Worm (Caenorhabditis elegans): Measurements from ENCODE around the gene F49F1.17.

Gene F49F1.17

DNA sequence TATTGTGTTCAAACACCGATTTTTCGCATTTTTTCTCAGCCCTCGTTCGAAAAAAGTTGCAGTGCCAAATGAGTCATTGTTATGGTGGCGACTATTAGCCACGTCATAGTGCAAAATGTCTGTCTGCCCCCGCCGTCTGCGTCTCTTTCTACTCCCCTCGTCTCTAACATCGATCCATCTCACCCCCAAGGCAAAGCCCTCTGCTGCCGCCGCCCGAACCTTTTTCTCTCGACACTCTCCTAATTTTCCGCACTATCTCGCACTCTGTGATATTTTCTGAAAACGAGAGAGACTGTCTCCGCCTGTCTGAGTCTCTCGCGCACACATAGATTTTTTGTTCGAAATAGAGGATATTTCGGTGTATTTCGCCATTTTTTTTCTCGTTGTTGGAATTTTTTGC, 42.6 kb downstream of the F49F1.17 start (continued):
- TF ChIP-seq R02D3.7 (tag; optimal IDR thresholded peaks at IDR 0.05), result no peak
- peak; percentile 53; the same call in 1 of the 2 replicates for TF ChIP-seq T26A8.4 (GFP tag; IDR thresholded peaks at IDR 0.05)
- peak; percentile 18 for TF ChIP-seq nhr-6 (tag; optimal IDR thresholded peaks at IDR 0.05)
- no peak for TF ChIP-seq Y48G9A.11 (GFP tag; IDR thresholded peaks at IDR 0.05)
- TF ChIP-seq zip-11 (GFP tag; IDR thresholded peaks at IDR 0.05), result no peak
- peak; percentile 5 for TF ChIP-seq spr-1 (tag; optimal IDR thresholded peaks at IDR 0.05)
- TF ChIP-seq mep-1 (tag; optimal IDR thresholded peaks at IDR 0.05), result peak; percentile 75
- TF ChIP-seq ctbp-1 (GFP tag; IDR thresholded peaks at IDR 0.05), result peak; percentile 70; the same call in 1 of the 2 replicates
- TF ChIP-seq ama-1 (optimal IDR thresholded peaks at IDR 0.05), result peak; percentile 17
- TF ChIP-seq dpl-1 (GFP tag; optimal IDR thresholded peaks at IDR 0.05), result peak; percentile 52
- peak; percentile 53 for TF ChIP-seq F37D6.2 (tag; optimal IDR thresholded peaks at IDR 0.05)
- TF ChIP-seq daf-19 (GFP tag; conservative IDR thresholded peaks at IDR 0.05), result no peak
- peak; percentile 55 for TF ChIP-seq lin-38 (GFP tag; IDR thresholded peaks at IDR 0.05)
- TF ChIP-seq dve-1 (tag; optimal IDR thresholded peaks at IDR 0.05; ENCODE audit: insufficient read depth), result peak; percentile 89
- TF ChIP-seq D1046.2 (GFP tag; IDR thresholded peaks at IDR 0.05), result no peak

DNA sequence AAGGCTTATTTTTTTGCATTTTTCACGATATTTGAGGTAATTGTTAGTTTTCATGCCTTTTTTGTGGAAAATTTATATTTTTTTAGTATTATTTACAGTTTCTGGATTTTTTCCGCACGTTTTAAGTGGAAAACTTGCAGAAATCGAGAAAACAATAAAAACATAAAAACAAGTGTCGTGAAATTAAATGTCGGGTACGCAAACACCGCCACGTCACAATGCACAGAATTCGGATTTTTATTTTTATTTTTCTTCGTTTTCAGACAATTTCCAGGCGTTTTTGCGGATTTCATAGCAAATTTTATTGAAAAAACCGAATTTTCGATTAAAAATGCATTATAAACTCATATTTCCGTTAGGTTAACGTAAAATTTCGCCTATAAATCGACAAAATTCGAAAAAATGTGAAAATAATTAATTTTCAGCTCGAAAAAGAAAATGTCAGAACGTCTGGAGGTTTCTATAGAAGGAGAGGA, 49.8 kb downstream of the F49F1.17 start, which contains the start of gene C35B1.2:
TSS of gene C35B1.2 (plus strand) at position 426 of the 476 bp plus-strand sequence.
- no peak for TF ChIP-seq lin-29 (GFP tag; IDR thresholded peaks at IDR 0.05)
- no peak for TF ChIP-seq ama-1 (optimal IDR thresholded peaks at IDR 0.05)
- no peak for TF ChIP-seq daf-12 (tag; optimal IDR thresholded peaks at IDR 0.05)
- TF ChIP-seq sdz-12 (GFP tag; optimal IDR thresholded peaks at IDR 0.05), result no peak
- 0 out of 2 replicates have a peak, but pooled peaks have one; percentile 26 for TF ChIP-seq php-3 (GFP tag; IDR thresholded peaks at IDR 0.05)
- TF ChIP-seq daf-16 (GFP tag; optimal IDR thresholded peaks at IDR 0.05), result no peak
- peak; percentile 10 for TF ChIP-seq daf-16 (tag; optimal IDR thresholded peaks at IDR 0.05)
- TF ChIP-seq nhr-77 (tag; optimal IDR thresholded peaks at IDR 0.05), result no peak
- peak; percentile 53 for TF ChIP-seq mes-2 (tag; optimal IDR thresholded peaks at IDR 0.05; ENCODE audit: poor library complexity, severe bottlenecking)
- no peak for TF ChIP-seq tra-1 (GFP tag; IDR thresholded peaks at IDR 0.05)
- TF ChIP-seq snpc-1.2 (GFP tag; IDR thresholded peaks at IDR 0.05), result 0 out of 2 replicates have a peak, but pooled peaks have one; percentile 41
- no peak for TF ChIP-seq pqm-1 (tag; optimal IDR thresholded peaks at IDR 0.05)
- no peak for TF ChIP-seq jun-1 (tag; optimal IDR thresholded peaks at IDR 0.05)
- TF ChIP-seq D1046.2 (GFP tag; IDR thresholded peaks at IDR 0.05), result no peak
- no peak for TF ChIP-seq unc-62 (GFP tag; optimal IDR thresholded peaks at IDR 0.05 in 1 of 2)
- TF ChIP-seq unc-62 (tag; optimal IDR thresholded peaks at IDR 0.05), result no peak
- TF ChIP-seq aha-1 (tag), result no peak
- no peak for TF ChIP-seq rbr-2 (tag; optimal IDR thresholded peaks at IDR 0.05)
- TF ChIP-seq lsy-2 (tag; optimal IDR thresholded peaks at IDR 0.05), result peak in 1 of 2 experiments; percentile 51
- TF ChIP-seq fos-1 (tag; optimal IDR thresholded peaks at IDR 0.05), result no peak
- no peak for TF ChIP-seq ceh-28 (tag; optimal IDR thresholded peaks at IDR 0.05)
- TF ChIP-seq daf-19 (GFP tag; conservative IDR thresholded peaks at IDR 0.05), result no peak
- no peak for TF ChIP-seq R02D3.7 (tag; optimal IDR thresholded peaks at IDR 0.05)
- no peak for TF ChIP-seq F44E2.7 (GFP tag; IDR thresholded peaks at IDR 0.05)
- TF ChIP-seq hif-1 (tag; optimal IDR thresholded peaks at IDR 0.05), result no peak
- no peak for TF ChIP-seq mxl-3 (GFP tag; optimal IDR thresholded peaks at IDR 0.05)
- no peak for TF ChIP-seq nhr-6 (tag; optimal IDR thresholded peaks at IDR 0.05)
- no peak for TF ChIP-seq zip-11 (GFP tag; IDR thresholded peaks at IDR 0.05)
- TF ChIP-seq nhr-10 (tag; optimal IDR thresholded peaks at IDR 0.05), result no peak
- peak; percentile 42 for TF ChIP-seq lin-38 (GFP tag; IDR thresholded peaks at IDR 0.05)
- TF ChIP-seq snpc-4 (tag; optimal IDR thresholded peaks at IDR 0.05), result no peak
- no peak for TF ChIP-seq unc-39 (tag; optimal IDR thresholded peaks at IDR 0.05)
- no peak for TF ChIP-seq Y48G9A.11 (GFP tag; IDR thresholded peaks at IDR 0.05)
- no peak for TF ChIP-seq aly-2 (tag; optimal IDR thresholded peaks at IDR 0.05)
- TF ChIP-seq ZK337.2 (GFP tag; IDR thresholded peaks at IDR 0.05), result no peak
- no peak for TF ChIP-seq zfp-2 (tag; optimal IDR thresholded peaks at IDR 0.05)
- TF ChIP-seq F49E8.2 (tag; optimal IDR thresholded peaks at IDR 0.05; ENCODE audit: borderline replicate concordance), result no peak
- no peak for TF ChIP-seq lin-15B (tag; optimal IDR thresholded peaks at IDR 0.05)
- TF ChIP-seq ctbp-1 (GFP tag; IDR thresholded peaks at IDR 0.05), result no peak
- no peak for TF ChIP-seq skn-1 (tag; optimal IDR thresholded peaks at IDR 0.05)
- no peak for TF ChIP-seq ceh-44 (GFP tag; IDR thresholded peaks at IDR 0.05)
- no peak for TF ChIP-seq nhr-76 (tag; optimal IDR thresholded peaks at IDR 0.05)
- no peak for TF ChIP-seq zfp-3 (GFP tag; conservative IDR thresholded peaks at IDR 0.05)
- TF ChIP-seq ces-1 (GFP tag; optimal IDR thresholded peaks at IDR 0.05), result no peak
